Worm (Caenorhabditis elegans) whole organism, L4 larva: ENCODE measurements around the gene clh-3.

Experiments used
- F10B5.3 ChIP-seq: sonication (generic microtip); optimal IDR thresholded peaks from 2 replicates; lab custom pipeline; 2016; ENCODE audit warnings: mild to moderate bottlenecking, missing genetic modification characterization, missing compliant biosample characterization
- R02D3.7 ChIP-seq: fragments of 150-350 bp; sonication (generic microtip); optimal IDR thresholded peaks from 3 replicates; lab custom pipeline; 2014; ENCODE audit warnings: missing biosample characterization, missing genetic modification characterization
- T20F7.1 ChIP-seq: fragments of 200-800 bp; sonication (Bioruptor generic); optimal IDR thresholded peaks from 2 replicates; lab custom pipeline; 2018; ENCODE audit warnings: mild to moderate bottlenecking, missing genetic modification characterization, missing compliant biosample characterization
- Y5F2A.4 ChIP-seq: fragments of 200-800 bp; sonication (Bioruptor generic); optimal IDR thresholded peaks from 2 replicates; lab custom pipeline; 2018; ENCODE audit warnings: mild to moderate bottlenecking, missing genetic modification characterization, missing compliant biosample characterization
- Y75B8A.6 ChIP-seq: fragments of 200-800 bp; sonication (Bioruptor generic); IDR thresholded peaks from 2 replicates; pipeline ENCODE4 v1.3.6; 2022; ENCODE audit warnings: missing genetic modification reagents, missing genetic modification characterization, missing compliant biosample characterization
- ZK337.2 ChIP-seq: fragments of 200-800 bp; sonication (Bioruptor generic); IDR thresholded peaks from 2 replicates; pipeline ENCODE4 v1.3.6; 2022; ENCODE audit warnings: missing genetic modification reagents, missing genetic modification characterization, missing compliant biosample characterization
- ZK546.5 ChIP-seq, 2 experiments: sonication (generic microtip); optimal IDR thresholded peaks; 2 replicates each; lab custom pipeline; 2017; ENCODE audit warnings: missing biosample characterization in 2 of 2, missing genetic modification characterization in 2 of 2
- aly-2 ChIP-seq: sonication (generic microtip); optimal IDR thresholded peaks from 2 replicates; lab custom pipeline; 2018; ENCODE audit warnings: missing biosample characterization, missing genetic modification characterization
- ama-1 ChIP-seq: fragments of 150-350 bp; optimal IDR thresholded peaks from 2 replicates; lab custom pipeline; 2014; ENCODE audit warnings: inconsistent platforms, mixed read lengths
- arid-1 ChIP-seq: fragments of 200-800 bp; sonication (Bioruptor generic); conservative IDR thresholded peaks from 2 replicates; pipeline ENCODE4 v1.3.6; 2022; ENCODE audit warnings: missing genetic modification reagents, missing genetic modification characterization, missing compliant biosample characterization
- attf-4 ChIP-seq: sonication (generic microtip); optimal IDR thresholded peaks from 3 replicates; lab custom pipeline; 2017; ENCODE audit warnings: missing biosample characterization, missing genetic modification characterization
- ceh-20 ChIP-seq: fragments of 200-800 bp; sonication (Bioruptor generic); IDR thresholded peaks from 2 replicates; pipeline ENCODE4 v1.3.6; 2022; ENCODE audit warnings: missing genetic modification reagents, missing genetic modification characterization, missing compliant biosample characterization
- ceh-44 ChIP-seq: fragments of 200-800 bp; sonication (Bioruptor generic); IDR thresholded peaks from 2 replicates; pipeline ENCODE4 v1.3.6; 2022; ENCODE audit warnings: missing genetic modification reagents, missing genetic modification characterization, missing compliant biosample characterization
- ceh-62 ChIP-seq: sonication (generic microtip); optimal IDR thresholded peaks from 2 replicates; lab custom pipeline; 2017; ENCODE audit warnings: missing biosample characterization, missing genetic modification characterization
- ces-1 ChIP-seq: fragments of 150-350 bp; sonication (generic microtip); optimal IDR thresholded peaks from 4 replicates; lab custom pipeline; 2014; ENCODE audit warnings: missing biosample characterization, missing genetic modification reagents, missing genetic modification characterization
- cey-2 ChIP-seq: sonication (generic microtip); optimal IDR thresholded peaks from 3 replicates; lab custom pipeline; 2017; ENCODE audit warnings: missing genetic modification characterization, mild to moderate bottlenecking, missing compliant biosample characterization, antibody characterized with exemption, borderline replicate concordance; ENCODE audit not compliant: insufficient read depth
- ctbp-1 ChIP-seq: fragments of 200-800 bp; sonication (Bioruptor generic); IDR thresholded peaks from 2 replicates; pipeline ENCODE4 v1.3.6; 2022; ENCODE audit warnings: missing genetic modification reagents, missing genetic modification characterization, missing compliant biosample characterization
- daf-8 ChIP-seq: fragments of 200-800 bp; sonication (Bioruptor generic); IDR thresholded peaks from 2 replicates; pipeline ENCODE4 v1.3.6; 2022; ENCODE audit warnings: missing genetic modification characterization, missing compliant biosample characterization
- dmd-8 ChIP-seq: fragments of 200-800 bp; sonication (Bioruptor generic); IDR thresholded peaks from 2 replicates; pipeline ENCODE4 v1.3.6; 2022; ENCODE audit warnings: missing genetic modification characterization, missing compliant biosample characterization
- duxl-1 ChIP-seq: sonication (generic microtip); optimal IDR thresholded peaks from 2 replicates; lab custom pipeline; 2016; ENCODE audit warnings: mild to moderate bottlenecking, missing genetic modification characterization, moderate library complexity, missing compliant biosample characterization; ENCODE audit not compliant: poor library complexity
- egl-43 ChIP-seq: fragments of 200-800 bp; sonication (Bioruptor generic); IDR thresholded peaks from 2 replicates; pipeline ENCODE4 v1.3.6; 2022; ENCODE audit warnings: missing genetic modification reagents, missing genetic modification characterization, missing compliant biosample characterization
- fos-1 ChIP-seq: fragments of 150-350 bp; optimal IDR thresholded peaks from 2 replicates; lab custom pipeline; 2014; ENCODE audit warnings: missing biosample characterization, missing genetic modification characterization
- jun-1 ChIP-seq: fragments of 150-350 bp; optimal IDR thresholded peaks from 2 replicates; lab custom pipeline; 2014; ENCODE audit warnings: missing biosample characterization, missing genetic modification reagents, missing genetic modification characterization
- lim-7 ChIP-seq: fragments of 200-800 bp; sonication (Bioruptor generic); IDR thresholded peaks from 2 replicates; pipeline ENCODE4 v1.3.6; 2022; ENCODE audit warnings: missing genetic modification characterization, missing compliant biosample characterization
- lin-1 ChIP-seq: fragments of 200-800 bp; sonication (Bioruptor generic); IDR thresholded peaks from 2 replicates; pipeline ENCODE4 v1.3.6; 2022; ENCODE audit warnings: missing genetic modification reagents, missing genetic modification characterization, missing compliant biosample characterization
- lin-38 ChIP-seq: fragments of 200-800 bp; sonication (Bioruptor generic); IDR thresholded peaks from 2 replicates; pipeline ENCODE4 v1.3.6; 2022; ENCODE audit warnings: missing genetic modification reagents, missing genetic modification characterization, missing compliant biosample characterization
- lin-39 ChIP-seq: fragments of 150-350 bp; optimal IDR thresholded peaks from 2 replicates; lab custom pipeline; 2014; ENCODE audit warnings: missing biosample characterization, missing genetic modification reagents, missing genetic modification characterization
- lir-3 ChIP-seq: sonication (generic microtip); optimal IDR thresholded peaks from 2 replicates; lab custom pipeline; 2016; ENCODE audit warnings: mild to moderate bottlenecking, missing genetic modification characterization, missing compliant biosample characterization
- lsy-2 ChIP-seq, 2 experiments: fragments of 150-350 bp in 1 of 2; sonication (generic microtip) in 1 of 2; optimal IDR thresholded peaks; 2 replicates each; lab custom pipeline; 2014 to 2017; ENCODE audit warnings: missing biosample characterization in 2 of 2, missing genetic modification characterization in 2 of 2
- madf-5 ChIP-seq, 2 experiments: fragments of 200-800 bp; sonication (Bioruptor generic); IDR thresholded peaks; 2 replicates each; pipeline ENCODE4 v1.3.6; 2022; ENCODE audit warnings: missing compliant biosample characterization in 2 of 2, missing genetic modification characterization in 2 of 2
- mdl-1 ChIP-seq, 2 experiments: fragments of 150-350 bp in 1 of 2; sonication (generic microtip) in 1 of 2; optimal IDR thresholded peaks; 2 replicates each; lab custom pipeline; 2014 to 2017; ENCODE audit warnings: missing biosample characterization in 2 of 2, missing genetic modification characterization in 2 of 2
- mes-2 ChIP-seq: sonication (generic microtip); optimal IDR thresholded peaks from 2 replicates; lab custom pipeline; 2016; ENCODE audit warnings: missing genotype, mild to moderate bottlenecking, missing genetic modification characterization, missing compliant biosample characterization; ENCODE audit not compliant: poor library complexity, severe bottlenecking
- mxl-3 ChIP-seq: fragments of 200-800 bp; sonication (Bioruptor generic); optimal IDR thresholded peaks from 2 replicates; lab custom pipeline; 2018; ENCODE audit warnings: mild to moderate bottlenecking, missing genetic modification characterization, missing compliant biosample characterization
- nhr-11 ChIP-seq: fragments of 150-350 bp; optimal IDR thresholded peaks from 2 replicates; lab custom pipeline; 2014; ENCODE audit warnings: missing biosample characterization, missing genetic modification characterization
- nhr-28 ChIP-seq: fragments of 150-350 bp; optimal IDR thresholded peaks from 2 replicates; lab custom pipeline; 2014; ENCODE audit warnings: missing biosample characterization, missing genetic modification characterization
- nhr-41 ChIP-seq: fragments of 200-800 bp; sonication (Bioruptor generic); IDR thresholded peaks from 2 replicates; pipeline ENCODE4 v1.3.6; 2022; ENCODE audit warnings: missing genetic modification reagents, missing genetic modification characterization, missing compliant biosample characterization
- nhr-42 ChIP-seq: fragments of 200-800 bp; sonication (Bioruptor generic); IDR thresholded peaks from 2 replicates; pipeline ENCODE4 v1.3.6; 2022; ENCODE audit warnings: missing genetic modification characterization, missing compliant biosample characterization
- nhr-6 ChIP-seq: fragments of 150-350 bp; optimal IDR thresholded peaks from 2 replicates; lab custom pipeline; 2014; ENCODE audit warnings: missing biosample characterization, missing genetic modification characterization
- rbr-2 ChIP-seq: sonication (generic microtip); optimal IDR thresholded peaks from 2 replicates; lab custom pipeline; 2016; ENCODE audit warnings: missing genotype, missing genetic modification characterization, missing compliant biosample characterization
- sdz-12 ChIP-seq: fragments of 200-800 bp; sonication (Bioruptor generic); optimal IDR thresholded peaks from 2 replicates; lab custom pipeline; 2018; ENCODE audit warnings: mild to moderate bottlenecking, missing genetic modification characterization, missing compliant biosample characterization
- set-16 ChIP-seq: fragments of 200-800 bp; sonication (Bioruptor generic); IDR thresholded peaks from 2 replicates; pipeline ENCODE4 v1.3.6; 2022; ENCODE audit warnings: missing genetic modification reagents, missing genetic modification characterization, missing compliant biosample characterization
- snpc-1.2 ChIP-seq: fragments of 200-800 bp; sonication (Bioruptor generic); IDR thresholded peaks from 2 replicates; pipeline ENCODE4 v1.3.6; 2022; ENCODE audit warnings: missing genetic modification reagents, missing genetic modification characterization, missing compliant biosample characterization
- snpc-4 ChIP-seq: fragments of 150-350 bp; optimal IDR thresholded peaks from 2 replicates; lab custom pipeline; 2014; ENCODE audit warnings: missing biosample characterization, missing genetic modification characterization
- spr-1 ChIP-seq: sonication (generic microtip); optimal IDR thresholded peaks from 2 replicates; lab custom pipeline; 2016; ENCODE audit warnings: mild to moderate bottlenecking, missing genetic modification characterization, missing compliant biosample characterization
- tra-1 ChIP-seq: fragments of 200-800 bp; sonication (Bioruptor generic); IDR thresholded peaks from 2 replicates; pipeline ENCODE4 v1.3.6; 2022; ENCODE audit warnings: missing genetic modification reagents, missing genetic modification characterization, missing compliant biosample characterization
- unc-130 ChIP-seq: sonication (generic microtip); optimal IDR thresholded peaks from 2 replicates; lab custom pipeline; 2016; ENCODE audit warnings: missing genetic modification reagents, missing genetic modification characterization, missing compliant biosample characterization
- unc-39 ChIP-seq: sonication (generic microtip); optimal IDR thresholded peaks from 2 replicates; lab custom pipeline; 2017; ENCODE audit warnings: missing biosample characterization, missing genetic modification characterization
- zag-1 ChIP-seq: fragments of 150-350 bp; optimal IDR thresholded peaks from 2 replicates; lab custom pipeline; 2014; ENCODE audit warnings: missing biosample characterization, missing genetic modification characterization
- zfp-2 ChIP-seq: sonication (generic microtip); optimal IDR thresholded peaks from 2 replicates; lab custom pipeline; 2016; ENCODE audit warnings: mild to moderate bottlenecking, missing genetic modification characterization, missing compliant biosample characterization
- zip-11 ChIP-seq: fragments of 200-800 bp; sonication (Bioruptor generic); IDR thresholded peaks from 2 replicates; pipeline ENCODE4 v1.3.6; 2022; ENCODE audit warnings: missing genetic modification characterization, missing compliant biosample characterization
- ztf-7 ChIP-seq: fragments of 150-350 bp; optimal IDR thresholded peaks from 2 replicates; lab custom pipeline; 2014; ENCODE audit warnings: missing biosample characterization, missing genetic modification characterization

clh-3 gene

DNA sequence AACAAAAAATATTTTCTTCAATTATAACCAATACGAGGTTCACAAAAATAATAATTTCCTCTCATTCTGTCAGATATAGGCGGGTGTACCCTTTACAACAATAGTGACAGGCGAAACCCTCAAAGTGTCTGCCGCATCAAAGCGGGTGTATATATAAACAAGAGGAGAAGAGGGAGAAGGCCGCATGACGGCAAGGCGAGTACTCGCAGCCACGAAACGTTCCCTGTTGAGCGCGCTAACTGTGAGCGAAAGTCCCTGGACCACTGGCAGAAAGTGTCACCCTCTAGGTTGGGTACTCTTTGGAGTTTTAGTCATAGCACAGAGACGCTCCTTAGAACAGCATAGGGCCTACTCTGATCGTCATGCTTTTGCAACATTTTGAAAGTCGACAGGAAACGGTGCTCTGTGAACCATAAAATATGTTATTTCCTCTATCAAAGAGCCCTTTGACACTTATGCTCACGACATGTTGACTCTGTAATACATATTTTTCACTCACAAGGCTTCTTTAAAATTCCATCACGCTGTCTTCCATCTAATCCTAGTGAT is 25.6 kb downstream of the clh-3 start, which contains the start of gene pcrg-1 (continued):
- no peak for TF ChIP-seq ces-1
- TF ChIP-seq lsy-2 (tag; optimal IDR thresholded peaks at IDR 0.05; lab: Kevin White, UChicago): peak in 1 of 2 experiments; percentile 69
- peak; percentile 89 for TF ChIP-seq nhr-41 (GFP tag; lab: Robert Waterston, UW)
- TF ChIP-seq Y75B8A.6 (GFP tag; lab: Robert Waterston, UW): peak; percentile 91
- peak; percentile 85 for TF ChIP-seq mxl-3 (GFP tag; lab: Kevin White, UChicago)
- no peak for TF ChIP-seq sdz-12 (GFP tag; lab: Kevin White, UChicago)
- no peak for TF ChIP-seq nhr-11 (tag; lab: Kevin White, UChicago)
- TF ChIP-seq zag-1 (tag; lab: Kevin White, UChicago): no peak
- peak; percentile 62; the same call in 1 of the 2 replicates for TF ChIP-seq ceh-44 (GFP tag; lab: Robert Waterston, UW)
- TF ChIP-seq ceh-20 (GFP tag; lab: Robert Waterston, UW): peak; percentile 79
- no peak for TF ChIP-seq jun-1 (tag; lab: Kevin White, UChicago)
- TF ChIP-seq ama-1 (lab: Kevin White, UChicago): no peak
- no peak for TF ChIP-seq zfp-2
- TF ChIP-seq F10B5.3: peak; percentile 72
- TF ChIP-seq tra-1 (GFP tag; lab: Robert Waterston, UW): peak; percentile 83
- peak; percentile 73; the same call in 1 of the 2 replicates for TF ChIP-seq daf-8
- peak; percentile 89 for TF ChIP-seq lim-7
- TF ChIP-seq ZK337.2 (GFP tag; lab: Robert Waterston, UW): peak; percentile 21
- no peak for TF ChIP-seq ceh-62 (tag; lab: Kevin White, UChicago)
- TF ChIP-seq Y5F2A.4 (GFP tag; lab: Kevin White, UChicago): peak; percentile 82
- no peak for TF ChIP-seq fos-1 (tag; lab: Kevin White, UChicago)
- TF ChIP-seq lin-38 (GFP tag; lab: Robert Waterston, UW): peak; percentile 84
- TF ChIP-seq attf-4 (tag; lab: Kevin White, UChicago): no peak
- peak; percentile 86 for TF ChIP-seq snpc-1.2 (GFP tag; lab: Robert Waterston, UW)
- peak; percentile 77 for TF ChIP-seq nhr-6 (tag; lab: Kevin White, UChicago)
- no peak; the same call in none of the 2 replicates for TF ChIP-seq set-16 (GFP tag; lab: Robert Waterston, UW)
- peak; percentile 66 for TF ChIP-seq zip-11
- peak; percentile 47 for TF ChIP-seq unc-130 (GFP tag; lab: Kevin White, UChicago)
- peak; percentile 23 to 70; a peak in 1 of 4 replicates for TF ChIP-seq madf-5 (GFP tag; IDR thresholded peaks at IDR 0.05; lab: Robert Waterston, UW)
- peak; percentile 97 for TF ChIP-seq egl-43 (GFP tag; lab: Robert Waterston, UW)
- no peak for TF ChIP-seq nhr-28 (tag; lab: Kevin White, UChicago)
- TF ChIP-seq nhr-42 (GFP tag; lab: Robert Waterston, UW): peak; percentile 84
- no peak for TF ChIP-seq cey-2 (tag; lab: Kevin White, UChicago)
- TF ChIP-seq snpc-4: peak; percentile 95
- TF ChIP-seq unc-39 (tag; lab: Kevin White, UChicago): no peak
- no peak for TF ChIP-seq R02D3.7 (tag; lab: Kevin White, UChicago)
- peak; percentile 57 for TF ChIP-seq ztf-7 (tag; lab: Kevin White, UChicago)
- TF ChIP-seq ctbp-1 (GFP tag; lab: Robert Waterston, UW): peak; percentile 76
- no peak for TF ChIP-seq aly-2 (tag; lab: Kevin White, UChicago)
- TF ChIP-seq ZK546.5 (tag; optimal IDR thresholded peaks at IDR 0.05; lab: Kevin White, UChicago): no peak
- TF ChIP-seq lin-39 (tag; lab: Kevin White, UChicago): no peak
- TF ChIP-seq T20F7.1 (GFP tag; lab: Kevin White, UChicago): peak; percentile 35
- TF ChIP-seq lir-3 (tag; lab: Kevin White, UChicago): peak; percentile 70
- TF ChIP-seq mdl-1 (tag; optimal IDR thresholded peaks at IDR 0.05; lab: Kevin White, UChicago): no peak
- TF ChIP-seq lin-1: peak; percentile 66
- peak; percentile 73 for TF ChIP-seq mes-2 (tag; lab: Kevin White, UChicago)
- TF ChIP-seq rbr-2: peak; percentile 74
- TF ChIP-seq dmd-8 (GFP tag; lab: Robert Waterston, UW): peak; percentile 94
- TF ChIP-seq duxl-1: no peak
- peak; percentile 80 for TF ChIP-seq spr-1 (tag; lab: Kevin White, UChicago)
- TF ChIP-seq arid-1 (GFP tag; lab: Robert Waterston, UW): peak; percentile 93
